Worm (Caenorhabditis elegans): ENCODE data around the gene F58A3.4.

The F58A3.4 gene

ce11 chrX:10989286-10989685 is 21.2 kb downstream of the F58A3.4 start (continued):
- TF ChIP-seq egl-18 (GFP tag; IDR thresholded peaks at IDR 0.05): no peak
- no peak for TF ChIP-seq him-1 (tag; optimal IDR thresholded peaks at IDR 0.05)
- no peak for TF ChIP-seq hlh-26 (GFP tag; conservative IDR thresholded peaks at IDR 0.05)
- TF ChIP-seq ceh-27 (GFP tag; optimal IDR thresholded peaks at IDR 0.05): no peak
- no peak for TF ChIP-seq attf-5 (GFP tag; optimal IDR thresholded peaks at IDR 0.05)

- TF ChIP-seq madf-6 (GFP tag; IDR thresholded peaks at IDR 0.05): no peak
- TF ChIP-seq gei-17 (GFP tag; optimal IDR thresholded peaks at IDR 0.05): no peak
- no peak for TF ChIP-seq mcd-1 (GFP tag; IDR thresholded peaks at IDR 0.05)
- TF ChIP-seq repo-1 (tag; optimal IDR thresholded peaks at IDR 0.05): no peak
- no peak for TF ChIP-seq F22D6.2 (tag; optimal IDR thresholded peaks at IDR 0.05)
- TF ChIP-seq sdz-38 (tag; optimal IDR thresholded peaks at IDR 0.05): no peak
- TF ChIP-seq rcor-1 (GFP tag; IDR thresholded peaks at IDR 0.05): no peak
- TF ChIP-seq Y79H2A.3 (GFP tag; conservative IDR thresholded peaks at IDR 0.05): no peak
- no peak for TF ChIP-seq akir-1 (GFP tag; optimal IDR thresholded peaks at IDR 0.05)
- TF ChIP-seq ztf-25 (GFP tag; IDR thresholded peaks at IDR 0.05): no peak
- TF ChIP-seq madf-8 (GFP tag; conservative IDR thresholded peaks at IDR 0.05): no peak
- no peak for TF ChIP-seq ztf-6 (GFP tag; IDR thresholded peaks at IDR 0.05)
- TF ChIP-seq attf-6 (GFP tag; IDR thresholded peaks at IDR 0.05): no peak
These were observed 28.4 kb downstream of the F58A3.4 start, which contains the start of gene ver-4 for ce11 chrX:10982051-10982450. Gene ver-4 (plus strand): TSS chrX:10982351.

- TF ChIP-seq F10E7.11 (tag; optimal IDR thresholded peaks at IDR 0.05) (no peak), nhr-80 (tag; optimal IDR thresholded peaks at IDR 0.05) (peak; percentile 10)
These were observed 29.1 kb downstream of the F58A3.4 start for ce11 chrX:10981374-10981773.

ce11 chrX:10979186-10979585 is 31.3 kb downstream of the F58A3.4 start, which contains the start of gene pxn-2:
Gene pxn-2 (minus strand): TSS chrX:10979286.
- TF ChIP-seq ekl-4 (GFP tag; IDR thresholded peaks at IDR 0.05) (no peak), ceh-100 (GFP tag; IDR thresholded peaks at IDR 0.05) (no peak), lag-1 (GFP tag; IDR thresholded peaks at IDR 0.05) (no peak), chd-7 (tag; optimal IDR thresholded peaks at IDR 0.05) (no peak), dpl-1 (GFP tag; optimal IDR thresholded peaks at IDR 0.05) (no peak)

- TF ChIP-seq cebp-2 (GFP tag; IDR thresholded peaks at IDR 0.05) (no peak), D2030.7 (GFP tag; IDR thresholded peaks at IDR 0.05) (no peak), egl-18 (GFP tag; IDR thresholded peaks at IDR 0.05) (no peak), nhr-27 (tag; optimal IDR thresholded peaks at IDR 0.05) (no peak)
These were observed 33.8 kb downstream of the F58A3.4 start for ce11 chrX:10976447-10977196.

ce11 chrX:10971118-10971517 is 39.3 kb downstream of the F58A3.4 start:
- TF ChIP-seq mxl-1 (tag; optimal IDR thresholded peaks at IDR 0.05): no peak
- no peak for TF ChIP-seq sptf-2 (GFP tag; optimal IDR thresholded peaks at IDR 0.05)
- TF ChIP-seq lag-1 (GFP tag; IDR thresholded peaks at IDR 0.05): no peak
- no peak for TF ChIP-seq unc-130 (GFP tag; optimal IDR thresholded peaks at IDR 0.05)
- TF ChIP-seq rcor-1 (GFP tag; IDR thresholded peaks at IDR 0.05): no peak
- TF ChIP-seq D2030.7 (GFP tag; IDR thresholded peaks at IDR 0.05): no peak
- no peak for TF ChIP-seq F57A8.1 (GFP tag; optimal IDR thresholded peaks at IDR 0.05)
- no peak for TF ChIP-seq nhr-120 (GFP tag; IDR thresholded peaks at IDR 0.05)
- no peak for TF ChIP-seq aptf-3 (GFP tag; IDR thresholded peaks at IDR 0.05)
- TF ChIP-seq Y79H2A.3 (GFP tag; conservative IDR thresholded peaks at IDR 0.05): no peak
- no peak for TF ChIP-seq lsy-27 (tag; optimal IDR thresholded peaks at IDR 0.05; ENCODE audit: borderline replicate concordance, insufficient read depth)
- TF ChIP-seq ceh-91 (GFP tag; IDR thresholded peaks at IDR 0.05): no peak
- no peak for TF ChIP-seq F10E7.11 (tag; optimal IDR thresholded peaks at IDR 0.05)
- TF ChIP-seq snpc-1.3 (tag; optimal IDR thresholded peaks at IDR 0.05; ENCODE audit: insufficient read depth): no peak
- no peak for TF ChIP-seq ceh-40 (GFP tag; IDR thresholded peaks at IDR 0.05)
- TF ChIP-seq ama-1 (optimal IDR thresholded peaks at IDR 0.05): no peak
- no peak for TF ChIP-seq ama-1 (GFP tag; optimal IDR thresholded peaks at IDR 0.05)

Measured in whole organism, young adult.